Worm (Caenorhabditis elegans) whole organism, young adult: ENCODE results near the gene R03H10.2.
"Not testable (repeated sequence)": the region's sequence is repeated elsewhere in the genome, so short reads cannot be mapped to it uniquely, and the experiment has no call there.

ENCODE experiments used
- B0035.1 ChIP-seq: sonication (generic microtip); optimal IDR thresholded peaks from 2 replicates; lab custom pipeline; 2016; ENCODE audit warnings: missing genetic modification characterization, mild to moderate bottlenecking, missing compliant biosample characterization, missing genotype, missing genetic modification reagents
- C17E4.6 ChIP-seq: fragments of 200-800 bp; sonication (Bioruptor generic); IDR thresholded peaks from 2 replicates; pipeline ENCODE4 v1.3.6; 2022; ENCODE audit warnings: missing genetic modification reagents, missing genetic modification characterization, missing compliant biosample characterization
- F10E7.11 ChIP-seq: sonication (generic microtip); optimal IDR thresholded peaks from 2 replicates; lab custom pipeline; 2017; ENCODE audit warnings: mild to moderate bottlenecking, missing genetic modification characterization, moderate library complexity, missing compliant biosample characterization
- F37B4.10 ChIP-seq: fragments of 200-800 bp; sonication (Bioruptor generic); IDR thresholded peaks from 2 replicates; pipeline ENCODE4 v1.3.6; 2022; ENCODE audit warnings: missing genetic modification characterization, missing compliant biosample characterization
- F39B2.1 ChIP-seq: fragments of 200-800 bp; sonication (Bioruptor generic); IDR thresholded peaks from 2 replicates; pipeline ENCODE4 v1.3.6; 2022; ENCODE audit warnings: missing genetic modification reagents, missing genetic modification characterization, missing compliant biosample characterization
- F49E8.2 ChIP-seq: sonication (generic microtip); optimal IDR thresholded peaks from 3 replicates; lab custom pipeline; 2017; ENCODE audit warnings: missing genetic modification characterization, mild to moderate bottlenecking, missing compliant biosample characterization, antibody characterized with exemption, moderate library complexity; ENCODE audit not compliant: insufficient read depth
- F55B11.4 ChIP-seq: sonication (generic microtip); optimal IDR thresholded peaks from 2 replicates; lab custom pipeline; 2016; ENCODE audit warnings: missing compliant biosample characterization, missing genetic modification characterization, borderline replicate concordance; ENCODE audit not compliant: insufficient read depth
- F57A8.1 ChIP-seq: fragments of 200-800 bp; sonication (Bioruptor generic); optimal IDR thresholded peaks from 2 replicates; lab custom pipeline; 2018; ENCODE audit warnings: mild to moderate bottlenecking, missing genetic modification characterization, moderate library complexity, missing compliant biosample characterization
- F57C9.4 ChIP-seq: sonication (generic microtip); optimal IDR thresholded peaks from 2 replicates; lab custom pipeline; 2017; ENCODE audit warnings: mild to moderate bottlenecking, missing genetic modification characterization, missing compliant biosample characterization
- K12H6.12 ChIP-seq: fragments of 200-800 bp; sonication (Bioruptor generic); optimal IDR thresholded peaks from 2 replicates; lab custom pipeline; 2018; ENCODE audit warnings: mild to moderate bottlenecking, missing genetic modification characterization, missing compliant biosample characterization
- Y56A3A.18 ChIP-seq: fragments of 200-800 bp; sonication (Bioruptor generic); IDR thresholded peaks from 2 replicates; pipeline ENCODE4 v1.3.6; 2022; ENCODE audit warnings: missing genetic modification reagents, missing genetic modification characterization, missing compliant biosample characterization
- attf-3 ChIP-seq: fragments of 200-800 bp; sonication (Bioruptor generic); conservative IDR thresholded peaks from 2 replicates; pipeline ENCODE4 v1.3.6; 2022; ENCODE audit warnings: missing genetic modification reagents, missing genetic modification characterization, missing compliant biosample characterization
- ceh-91 ChIP-seq: fragments of 200-800 bp; sonication (Bioruptor generic); IDR thresholded peaks from 2 replicates; pipeline ENCODE4 v1.3.6; 2022; ENCODE audit warnings: missing genetic modification reagents, missing genetic modification characterization, missing compliant biosample characterization
- chd-7 ChIP-seq: sonication (generic microtip); optimal IDR thresholded peaks from 2 replicates; lab custom pipeline; 2016; ENCODE audit warnings: mild to moderate bottlenecking, missing genetic modification characterization, moderate library complexity, missing compliant biosample characterization
- dox-1 ChIP-seq: fragments of 200-800 bp; sonication (Bioruptor generic); IDR thresholded peaks from 2 replicates; pipeline ENCODE4 v1.3.6; 2022; ENCODE audit warnings: missing genetic modification reagents, missing genetic modification characterization, missing compliant biosample characterization
- dpff-1 ChIP-seq: sonication (generic microtip); optimal IDR thresholded peaks from 2 replicates; lab custom pipeline; 2017; ENCODE audit warnings: mild to moderate bottlenecking, missing genetic modification characterization, missing compliant biosample characterization
- egrh-3 ChIP-seq: fragments of 200-800 bp; sonication (Bioruptor generic); IDR thresholded peaks from 2 replicates; pipeline ENCODE4 v1.3.6; 2022; ENCODE audit warnings: missing genetic modification reagents, missing genetic modification characterization, missing compliant biosample characterization
- ekl-4 ChIP-seq: fragments of 200-800 bp; sonication (Bioruptor generic); IDR thresholded peaks from 2 replicates; pipeline ENCODE4 v1.3.6; 2022; ENCODE audit warnings: missing genetic modification reagents, missing genetic modification characterization, missing compliant biosample characterization
- ets-4 ChIP-seq: fragments of 200-800 bp; sonication (Bioruptor generic); optimal IDR thresholded peaks from 2 replicates; lab custom pipeline; 2018; ENCODE audit warnings: mild to moderate bottlenecking, missing genetic modification characterization, missing compliant biosample characterization
- gei-17 ChIP-seq: fragments of 200-800 bp; sonication (Bioruptor generic); optimal IDR thresholded peaks from 2 replicates; lab custom pipeline; 2018; ENCODE audit warnings: mild to moderate bottlenecking, missing genetic modification characterization, missing compliant biosample characterization
- let-526 ChIP-seq: fragments of 200-800 bp; sonication (Bioruptor generic); IDR thresholded peaks from 2 replicates; pipeline ENCODE4 v1.3.6; 2022; ENCODE audit warnings: missing genetic modification reagents, missing genetic modification characterization, missing compliant biosample characterization
- lin-26 ChIP-seq: fragments of 200-800 bp; sonication (Bioruptor generic); IDR thresholded peaks from 2 replicates; pipeline ENCODE4 v1.3.6; 2022; ENCODE audit warnings: missing genetic modification reagents, missing genetic modification characterization, missing compliant biosample characterization
- lin-40 ChIP-seq: sonication (generic microtip); optimal IDR thresholded peaks from 2 replicates; lab custom pipeline; 2016; ENCODE audit warnings: missing genetic modification characterization, mild to moderate bottlenecking, missing compliant biosample characterization, missing genotype, missing genetic modification reagents
- lir-1 ChIP-seq: fragments of 200-800 bp; sonication (Bioruptor generic); conservative IDR thresholded peaks from 2 replicates; pipeline ENCODE4 v1.3.6; 2022; ENCODE audit warnings: missing genetic modification reagents, missing genetic modification characterization, missing compliant biosample characterization
- lsl-1 ChIP-seq: fragments of 200-800 bp; sonication (Bioruptor generic); optimal IDR thresholded peaks from 2 replicates; lab custom pipeline; 2018; ENCODE audit warnings: mild to moderate bottlenecking, missing genetic modification characterization, moderate library complexity, missing compliant biosample characterization
- lsy-27 ChIP-seq: sonication (generic microtip); optimal IDR thresholded peaks from 2 replicates; lab custom pipeline; 2017; ENCODE audit warnings: missing genetic modification characterization, mild to moderate bottlenecking, missing compliant biosample characterization, antibody characterized with exemption, missing genotype, borderline replicate concordance; ENCODE audit not compliant: insufficient read depth
- madf-6 ChIP-seq: fragments of 200-800 bp; sonication (Bioruptor generic); IDR thresholded peaks from 2 replicates; pipeline ENCODE4 v1.3.6; 2022; ENCODE audit warnings: missing genetic modification reagents, missing genetic modification characterization, missing compliant biosample characterization
- mcd-1 ChIP-seq: fragments of 200-800 bp; sonication (Bioruptor generic); IDR thresholded peaks from 2 replicates; pipeline ENCODE4 v1.3.6; 2022; ENCODE audit warnings: missing genetic modification reagents, missing genetic modification characterization, missing compliant biosample characterization
- mel-28 ChIP-seq: sonication (generic microtip); optimal IDR thresholded peaks from 2 replicates; lab custom pipeline; 2016; ENCODE audit warnings: borderline replicate concordance, mild to moderate bottlenecking, missing genetic modification characterization, missing compliant biosample characterization
- mes-4 ChIP-seq: sonication (generic microtip); optimal IDR thresholded peaks from 2 replicates; lab custom pipeline; 2016; ENCODE audit warnings: missing genotype, missing genetic modification characterization, missing compliant biosample characterization
- nfyb-1 ChIP-seq: fragments of 200-800 bp; sonication (Bioruptor generic); IDR thresholded peaks from 2 replicates; pipeline ENCODE4 v1.3.6; 2022; ENCODE audit warnings: missing genetic modification reagents, missing genetic modification characterization, missing compliant biosample characterization
- pbrm-1 ChIP-seq: fragments of 200-800 bp; sonication (Bioruptor generic); IDR thresholded peaks from 2 replicates; pipeline ENCODE4 v1.3.6; 2022; ENCODE audit warnings: missing genetic modification reagents, missing genetic modification characterization, missing compliant biosample characterization
- rec-8 ChIP-seq, 2 experiments: sonication (generic microtip); optimal IDR thresholded peaks; 2 replicates each; lab custom pipeline; 2016; ENCODE audit warnings: mild to moderate bottlenecking in 2 of 2, missing genetic modification characterization in 2 of 2, missing genetic modification reagents in 2 of 2, missing genotype in 2 of 2, missing biosample characterization in 1 of 2, missing compliant biosample characterization in 1 of 2, moderate library complexity in 1 of 2
- tlf-1 ChIP-seq: fragments of 200-800 bp; sonication (Bioruptor generic); optimal IDR thresholded peaks from 2 replicates; lab custom pipeline; 2018; ENCODE audit warnings: mild to moderate bottlenecking, missing genetic modification characterization, missing compliant biosample characterization
- unc-130 ChIP-seq: sonication (generic microtip); optimal IDR thresholded peaks from 2 replicates; lab custom pipeline; 2016; ENCODE audit warnings: missing genetic modification reagents, missing genetic modification characterization, missing compliant biosample characterization
- zfh-2 ChIP-seq: fragments of 200-800 bp; sonication (Bioruptor generic); conservative IDR thresholded peaks from 2 replicates; pipeline ENCODE4 v1.3.6; 2022; ENCODE audit warnings: missing genetic modification reagents, missing genetic modification characterization, missing compliant biosample characterization
- ztf-3 ChIP-seq: fragments of 200-800 bp; sonication (Bioruptor generic); optimal IDR thresholded peaks from 2 replicates; lab custom pipeline; 2018; ENCODE audit warnings: mild to moderate bottlenecking, missing genetic modification characterization, missing compliant biosample characterization

R03H10.2 gene

DNA sequence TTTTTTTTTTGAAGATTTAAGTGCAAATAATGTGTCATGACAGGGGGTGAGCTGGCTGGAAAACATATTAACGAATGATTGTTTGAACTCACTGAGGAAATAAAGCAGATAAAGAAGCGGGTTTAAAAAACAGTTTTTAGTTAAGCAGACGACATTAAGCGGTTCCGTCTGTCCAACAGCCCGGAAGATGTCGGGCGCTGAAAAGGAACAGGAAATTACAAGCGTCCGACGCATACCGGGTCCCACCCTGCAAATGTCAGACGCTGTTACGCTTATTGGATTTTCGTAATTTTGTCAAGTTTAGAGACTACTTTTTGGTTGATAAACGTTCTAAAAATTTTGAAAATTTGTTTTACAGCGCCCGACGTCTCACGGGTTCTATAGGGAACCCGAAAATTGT lies 4.0 kb downstream of the R03H10.2 start:
- TF ChIP-seq lsl-1 (no peak), rec-8 (tag; optimal IDR thresholded peaks at IDR 0.05; lab: Kevin White, UChicago) (no peak), ceh-91 (no peak), pbrm-1 (GFP tag; lab: Robert Waterston, UW) (no peak), F49E8.2 (tag; lab: Kevin White, UChicago) (no peak), unc-130 (GFP tag; lab: Kevin White, UChicago) (no peak), F57A8.1 (GFP tag; lab: Kevin White, UChicago) (no peak), tlf-1 (GFP tag; lab: Kevin White, UChicago) (no peak), nfyb-1 (no peak), K12H6.12 (no peak), C17E4.6 (GFP tag; lab: Robert Waterston, UW) (no peak), madf-6 (no peak), F39B2.1 (no peak), F55B11.4 (no peak), Y56A3A.18 (GFP tag; lab: Robert Waterston, UW) (no peak), F57C9.4 (no peak), gei-17 (GFP tag; lab: Kevin White, UChicago) (no peak)

DNA sequence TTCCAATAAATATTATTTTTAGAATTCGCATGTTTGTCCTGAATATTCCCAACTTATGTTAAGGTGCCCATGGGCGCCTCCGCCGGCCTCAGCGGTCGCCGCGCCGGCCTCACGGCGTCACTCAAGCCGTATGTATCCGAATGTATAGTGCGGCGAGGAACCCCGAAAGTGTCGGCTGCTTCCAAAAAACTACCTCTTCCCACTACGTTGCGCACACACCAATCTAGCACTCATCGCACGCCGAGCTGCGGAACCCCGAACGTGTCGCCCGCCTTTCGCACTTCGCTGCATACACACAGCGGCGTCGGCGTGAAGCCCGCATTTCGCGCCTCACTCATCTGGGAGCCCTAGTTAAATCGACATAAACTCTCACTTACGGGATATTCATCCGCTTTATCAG lies 12.3 kb downstream of the R03H10.2 start:
- TF ChIP-seq ekl-4 (0 out of 2 replicates have a peak, but pooled peaks have one; percentile 23), lir-1 (GFP tag; lab: Robert Waterston, UW) (no peak), mel-28 (tag; lab: Kevin White, UChicago) (no peak), dox-1 (GFP tag; lab: Robert Waterston, UW) (0 out of 2 replicates have a peak, but pooled peaks have one; percentile 31), zfh-2 (GFP tag; lab: Robert Waterston, UW) (peak; percentile 83)

DNA sequence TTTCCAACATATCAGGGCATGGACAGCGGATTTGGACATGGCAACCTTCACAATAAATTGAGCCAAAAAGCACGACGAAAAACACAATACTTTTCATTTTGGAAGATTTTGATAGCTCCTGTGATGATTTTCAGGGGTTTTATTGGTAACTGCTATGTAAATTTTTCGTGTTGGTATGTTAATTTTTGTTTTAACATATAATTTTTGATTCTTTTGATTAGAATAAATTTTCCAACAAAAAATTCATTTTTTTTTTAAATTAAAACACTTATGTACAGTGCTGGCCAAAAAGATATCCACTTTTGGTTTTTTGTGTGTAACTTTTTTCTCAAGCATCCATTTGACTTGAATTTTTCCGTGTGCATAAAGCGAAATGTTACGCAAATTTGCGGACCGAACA lies 12.8 kb downstream of the R03H10.2 start, which contains the start of gene R03H10.4:
Gene R03H10.4, minus strand, starts transcription at position 101 of the 400 bp plus-strand sequence.
- TF ChIP-seq attf-3 (GFP tag; lab: Robert Waterston, UW); ztf-3 (GFP tag; lab: Kevin White, UChicago); mes-4 (tag; lab: Kevin White, UChicago): not testable (repeated sequence)

DNA sequence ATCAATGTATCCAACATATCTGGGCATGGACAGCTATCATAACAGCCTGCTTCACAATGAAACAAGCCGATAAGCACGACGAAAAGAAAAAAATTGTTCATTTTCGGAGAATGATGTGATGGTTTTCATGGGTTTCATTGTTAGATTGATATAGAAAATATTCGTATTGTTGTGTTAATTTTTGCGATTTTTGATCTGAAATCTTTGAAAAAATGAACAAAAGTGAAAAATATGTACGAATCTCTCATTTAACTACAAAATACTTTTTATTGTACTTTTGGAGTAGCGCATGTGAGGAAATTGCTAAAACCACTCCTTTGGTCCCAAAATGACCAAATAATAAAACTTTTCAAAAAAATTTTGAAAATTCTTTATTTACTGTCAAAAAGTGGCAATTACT lies 14.9 kb downstream of the R03H10.2 start, which contains the start of gene R03H10.5:
Gene R03H10.5, minus strand, starts transcription at position 101 of the 400 bp plus-strand sequence.
- TF ChIP-seq F37B4.10: no peak
- no peak for TF ChIP-seq B0035.1
- no peak for TF ChIP-seq lsy-27 (tag; lab: Kevin White, UChicago)
- no peak for TF ChIP-seq let-526 (GFP tag; lab: Robert Waterston, UW)
- TF ChIP-seq F10E7.11: no peak
- no peak for TF ChIP-seq madf-6
- TF ChIP-seq lsl-1: no peak
- TF ChIP-seq ets-4 (GFP tag; lab: Kevin White, UChicago): no peak
- TF ChIP-seq dpff-1: no peak
- TF ChIP-seq lin-40: no peak
- TF ChIP-seq egrh-3 (GFP tag; lab: Robert Waterston, UW): no peak
- TF ChIP-seq lin-26: no peak
- TF ChIP-seq chd-7 (tag; lab: Kevin White, UChicago): no peak
- TF ChIP-seq mcd-1 (GFP tag; lab: Robert Waterston, UW): no peak
